Fruit fly (Drosophila melanogaster) whole organism, pupa: ENCODE results near the gene CG4892.

Experiments used
- CG10348 ChIP-seq: fragments of 200-800 bp; sonication (Bioruptor generic); IDR thresholded peaks from 2 replicates; pipeline ENCODE4 v1.3.6; 2022; ENCODE audit warnings: missing biosample characterization, missing genetic modification characterization
- CG12605 ChIP-seq: fragments of 200-800 bp; sonication (Bioruptor generic); IDR thresholded peaks from 2 replicates; pipeline ENCODE4 v1.3.6; 2022; ENCODE audit warnings: missing biosample characterization, missing genetic modification characterization
- CG14655 ChIP-seq: fragments of 200-800 bp; sonication (Bioruptor generic); optimal IDR thresholded peaks from 3 replicates; lab custom pipeline; 2017; ENCODE audit warnings: mild to moderate bottlenecking, missing biosample characterization, missing genetic modification reagents, missing genetic modification characterization
- CG15710 ChIP-seq: fragments of 200-800 bp; sonication (Bioruptor generic); optimal IDR thresholded peaks from 2 replicates; lab custom pipeline; 2018; ENCODE audit warnings: missing biosample characterization, mild to moderate bottlenecking, missing genetic modification characterization, moderate library complexity
- CG34367 ChIP-seq: fragments of 200-800 bp; sonication (Bioruptor generic); optimal IDR thresholded peaks from 2 replicates; lab custom pipeline; 2018; ENCODE audit warnings: missing biosample characterization, mild to moderate bottlenecking, missing genetic modification characterization
- CG8159 ChIP-seq: fragments of 200-800 bp; sonication (Bioruptor generic); optimal IDR thresholded peaks from 3 replicates; lab custom pipeline; 2018; ENCODE audit warnings: missing biosample characterization, mild to moderate bottlenecking, missing genetic modification characterization, moderate library complexity
- Ets98B ChIP-seq: fragments of 200-800 bp; sonication (Bioruptor generic); IDR thresholded peaks from 2 replicates; pipeline ENCODE4 v1.3.6; 2022; ENCODE audit warnings: missing biosample characterization, missing genetic modification characterization
- Pif1A ChIP-seq: fragments of 200-800 bp; sonication (Bioruptor generic); optimal IDR thresholded peaks from 3 replicates; lab custom pipeline; 2016; ENCODE audit warnings: missing biosample characterization, missing genetic modification characterization
- Pif1B ChIP-seq: fragments of 200-800 bp; sonication (Bioruptor generic); optimal IDR thresholded peaks from 3 replicates; lab custom pipeline; 2016; ENCODE audit warnings: missing biosample characterization, missing genetic modification characterization
- Snoo ChIP-seq: fragments of 200-800 bp; sonication (Bioruptor generic); optimal IDR thresholded peaks from 3 replicates; lab custom pipeline; 2017; ENCODE audit warnings: missing biosample characterization, mild to moderate bottlenecking, missing genetic modification characterization, inconsistent platforms
- fd96Ca ChIP-seq: fragments of 200-800 bp; sonication (Bioruptor generic); IDR thresholded peaks from 3 replicates; pipeline ENCODE4 v1.3.6; 2022; ENCODE audit warnings: missing biosample characterization, missing genetic modification characterization
- gl ChIP-seq: fragments of 200-800 bp; sonication (Bioruptor generic); optimal IDR thresholded peaks from 2 replicates; lab custom pipeline; 2018; ENCODE audit warnings: missing biosample characterization, mild to moderate bottlenecking, missing genetic modification characterization
- rn ChIP-seq: fragments of 200-800 bp; sonication (Bioruptor generic); IDR thresholded peaks from 2 replicates; pipeline ENCODE4 v1.3.6; 2022; ENCODE audit warnings: missing biosample characterization, missing genetic modification characterization

DNA sequence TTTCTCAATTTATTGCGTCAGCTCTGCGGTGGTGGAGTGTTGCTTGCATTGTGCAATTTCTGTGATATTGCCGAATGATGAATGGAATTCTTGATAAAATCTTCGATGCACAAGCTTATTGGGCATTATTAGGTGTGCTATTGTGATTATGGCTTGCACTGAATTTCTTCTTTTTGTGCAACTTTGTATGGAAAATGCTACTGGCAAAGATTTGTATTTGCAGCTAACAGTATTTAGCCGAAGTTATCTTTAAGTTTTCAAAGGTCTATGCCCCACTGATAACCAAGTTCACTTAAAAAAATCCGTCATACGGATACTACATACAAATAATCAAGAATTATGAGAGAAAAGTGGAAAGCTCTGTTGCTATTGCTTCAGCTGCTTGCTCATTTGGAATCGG, 38.6 kb upstream of the CG4892 start, which contains the start of gene CG4891:
- no peak for TF ChIP-seq CG15710 (tag; lab: Kevin White, UChicago)
- no peak for TF ChIP-seq fd96Ca (GFP tag; lab: Robert Waterston, UW)
- no peak for TF ChIP-seq rn (GFP tag; lab: Robert Waterston, UW)
- TF ChIP-seq gl (tag; lab: Kevin White, UChicago): no peak
- TF ChIP-seq CG10348 (GFP tag; lab: Robert Waterston, UW): no peak
- TF ChIP-seq Pif1A (GFP tag; lab: Kevin White, UChicago): no peak
- no peak for TF ChIP-seq CG34367 (tag; lab: Kevin White, UChicago)
- TF ChIP-seq Ets98B (GFP tag; lab: Robert Waterston, UW): no peak
- no peak for TF ChIP-seq CG12605 (GFP tag; lab: Robert Waterston, UW)
- TF ChIP-seq CG8159: no peak
- no peak for TF ChIP-seq Snoo
- no peak for TF ChIP-seq Pif1B
- no peak for TF ChIP-seq CG14655 (GFP tag; lab: Kevin White, UChicago)
